Fruit fly (Drosophila melanogaster) whole organism, embryonic: Measurements from ENCODE around the gene pnt.
A peak's percentile ranks its signal among the peaks of the same experiment; 100 is the strongest.

Experiments used
- Abd-B ChIP-seq: fragments of 200-800 bp; sonication (Bioruptor generic); optimal IDR thresholded peaks from 2 replicates; lab custom pipeline; 2018; ENCODE audit warnings: missing biosample characterization, mild to moderate bottlenecking, missing genetic modification characterization, moderate library complexity
- Asciz ChIP-seq: fragments of 200-800 bp; sonication (Bioruptor generic); optimal IDR thresholded peaks from 2 replicates; lab custom pipeline; 2017; ENCODE audit warnings: missing biosample characterization, mild to moderate bottlenecking, missing genetic modification characterization, missing genetic modification reagents
- Atf3 ChIP-seq: fragments of 200-800 bp; sonication (Bioruptor generic); optimal IDR thresholded peaks from 3 replicates; lab custom pipeline; 2016; ENCODE audit warnings: missing biosample characterization, missing genetic modification characterization
- Bdp1 ChIP-seq: fragments of 200-800 bp; sonication (Bioruptor generic); optimal IDR thresholded peaks from 3 replicates; lab custom pipeline; 2016; ENCODE audit warnings: missing biosample characterization, missing genetic modification characterization
- CG10274 ChIP-seq: fragments of 200-800 bp; sonication (Bioruptor generic); optimal IDR thresholded peaks from 3 replicates; lab custom pipeline; 2017; ENCODE audit warnings: missing biosample characterization, mild to moderate bottlenecking, missing genetic modification characterization
- CG11093 ChIP-seq: fragments of 200-800 bp; sonication (Bioruptor generic); IDR thresholded peaks from 3 replicates; pipeline ENCODE4 v1.3.6; 2022; ENCODE audit warnings: missing biosample characterization, missing genetic modification characterization
- CG12391 ChIP-seq: fragments of 200-800 bp; sonication (Bioruptor generic); optimal IDR thresholded peaks from 3 replicates; lab custom pipeline; 2018; ENCODE audit warnings: missing biosample characterization, mild to moderate bottlenecking, missing genetic modification characterization, moderate library complexity
- CG13123 ChIP-seq: fragments of 200-800 bp; sonication (Bioruptor generic); optimal IDR thresholded peaks from 2 replicates; lab custom pipeline; 2016; ENCODE audit warnings: missing biosample characterization, missing genetic modification characterization
- CG14965 ChIP-seq: fragments of 200-800 bp; sonication (Bioruptor generic); optimal IDR thresholded peaks from 2 replicates; lab custom pipeline; 2016; ENCODE audit warnings: missing biosample characterization, missing genetic modification characterization, borderline replicate concordance
- CG16863 ChIP-seq: fragments of 200-800 bp; sonication (Bioruptor generic); optimal IDR thresholded peaks from 3 replicates; lab custom pipeline; 2016; ENCODE audit warnings: missing biosample characterization, missing genetic modification characterization
- CG17361 ChIP-seq: fragments of 200-800 bp; sonication (Bioruptor generic); IDR thresholded peaks from 3 replicates; pipeline ENCODE4 v1.3.6; 2022; ENCODE audit warnings: missing biosample characterization, missing genetic modification characterization
- CG1832 ChIP-seq: fragments of 200-800 bp; sonication (Bioruptor generic); optimal IDR thresholded peaks from 2 replicates; lab custom pipeline; 2017; ENCODE audit warnings: missing biosample characterization, mild to moderate bottlenecking, missing genetic modification characterization, inconsistent platforms
- CG18476 ChIP-seq: fragments of 200-800 bp; sonication (Bioruptor generic); optimal IDR thresholded peaks from 2 replicates; lab custom pipeline; 2016; ENCODE audit warnings: missing biosample characterization, mild to moderate bottlenecking, missing genetic modification characterization
- CG2889 ChIP-seq: fragments of 200-800 bp; sonication (Bioruptor generic); IDR thresholded peaks from 3 replicates; pipeline ENCODE4 v1.3.6; 2022; ENCODE audit warnings: missing biosample characterization, missing genetic modification characterization
- CG30403 ChIP-seq: fragments of 200-800 bp; sonication (Bioruptor generic); optimal IDR thresholded peaks from 3 replicates; lab custom pipeline; 2016; ENCODE audit warnings: missing biosample characterization, missing genetic modification characterization
- CG8359 ChIP-seq: fragments of 200-800 bp; sonication (Bioruptor generic); optimal IDR thresholded peaks from 2 replicates; lab custom pipeline; 2017; ENCODE audit warnings: missing biosample characterization, mild to moderate bottlenecking, missing genetic modification characterization, borderline replicate concordance
- CG8388 ChIP-seq: fragments of 200-800 bp; sonication (Bioruptor generic); optimal IDR thresholded peaks from 2 replicates; lab custom pipeline; 2019; ENCODE audit warnings: missing biosample characterization, mild to moderate bottlenecking, missing genetic modification characterization, moderate library complexity
- CG8944 ChIP-seq: fragments of 200-800 bp; sonication (Bioruptor generic); optimal IDR thresholded peaks from 3 replicates; lab custom pipeline; 2016; ENCODE audit warnings: missing biosample characterization, missing genetic modification characterization
- CG9215 ChIP-seq: fragments of 200-800 bp; sonication (Bioruptor generic); IDR thresholded peaks from 2 replicates; pipeline ENCODE4 v1.3.6; 2022; ENCODE audit warnings: missing biosample characterization, missing genetic modification characterization
- CG9932 ChIP-seq: fragments of 200-800 bp; sonication (Bioruptor generic); IDR thresholded peaks from 2 replicates; pipeline ENCODE4 v1.3.6; 2022; ENCODE audit warnings: missing biosample characterization, missing genetic modification characterization
- Dip3 ChIP-seq: fragments of 200-800 bp; sonication (Bioruptor generic); optimal IDR thresholded peaks from 3 replicates; lab custom pipeline; 2016; ENCODE audit warnings: missing biosample characterization, missing genetic modification characterization
- H2.0 ChIP-seq: fragments of 200-800 bp; sonication (Bioruptor generic); IDR thresholded peaks from 2 replicates; pipeline ENCODE4 v1.3.6; 2022; ENCODE audit warnings: missing biosample characterization, missing genetic modification characterization
- HLH4C ChIP-seq: fragments of 200-800 bp; sonication (Bioruptor generic); IDR thresholded peaks from 3 replicates; pipeline ENCODE4 v1.3.6; 2022; ENCODE audit warnings: missing biosample characterization, missing genetic modification characterization; ENCODE audit not compliant: partially characterized antibody
- HLHmδ ChIP-seq: fragments of 200-800 bp; sonication (Bioruptor generic); optimal IDR thresholded peaks from 2 replicates; lab custom pipeline; 2018; ENCODE audit warnings: missing biosample characterization, mild to moderate bottlenecking, missing genetic modification characterization, moderate library complexity
- Hmx ChIP-seq: fragments of 200-800 bp; sonication (Bioruptor generic); optimal IDR thresholded peaks from 2 replicates; lab custom pipeline; 2016; ENCODE audit warnings: missing biosample characterization, missing genetic modification characterization
- Mad ChIP-seq: fragments of 200-800 bp; sonication (Bioruptor generic); optimal IDR thresholded peaks from 2 replicates; lab custom pipeline; 2016; ENCODE audit warnings: missing biosample characterization, missing genetic modification characterization
- Nf-YA ChIP-seq: fragments of 200-800 bp; sonication (Bioruptor generic); IDR thresholded peaks from 2 replicates; pipeline ENCODE4 v1.3.6; 2022; ENCODE audit warnings: missing biosample characterization, missing genetic modification characterization
- PHDP ChIP-seq: fragments of 200-800 bp; sonication (Bioruptor generic); optimal IDR thresholded peaks from 3 replicates; lab custom pipeline; 2018; ENCODE audit warnings: missing biosample characterization, mild to moderate bottlenecking, missing genetic modification characterization, moderate library complexity
- Ptx1 ChIP-seq: fragments of 200-800 bp; sonication (Bioruptor generic); IDR thresholded peaks from 2 replicates; pipeline ENCODE4 v1.3.6; 2022; ENCODE audit warnings: missing biosample characterization, missing genetic modification characterization
- Ravus ChIP-seq: fragments of 200-800 bp; sonication (Bioruptor generic); IDR thresholded peaks from 2 replicates; pipeline ENCODE4 v1.3.6; 2022; ENCODE audit warnings: missing biosample characterization, missing genetic modification characterization
- ara ChIP-seq: fragments of 200-800 bp; sonication (Bioruptor generic); IDR thresholded peaks from 2 replicates; pipeline ENCODE4 v1.3.6; 2022; ENCODE audit warnings: missing biosample characterization, missing genetic modification characterization
- ase ChIP-seq: fragments of 200-800 bp; sonication (Bioruptor generic); IDR thresholded peaks from 3 replicates; pipeline ENCODE4 v1.3.6; 2022; ENCODE audit warnings: missing biosample characterization, missing genetic modification characterization
- ash1 ChIP-seq: fragments of 200-800 bp; sonication (Bioruptor generic); optimal IDR thresholded peaks from 2 replicates; lab custom pipeline; 2018; ENCODE audit warnings: missing biosample characterization, mild to moderate bottlenecking, missing genetic modification characterization
- chinmo ChIP-seq: fragments of 200-800 bp; sonication (Bioruptor generic); IDR thresholded peaks from 4 replicates; pipeline ENCODE4 v1.3.6; 2022; ENCODE audit warnings: missing biosample characterization, missing genetic modification characterization; ENCODE audit not compliant: partially characterized antibody
- chm ChIP-seq: fragments of 200-800 bp; sonication (Bioruptor generic); IDR thresholded peaks from 2 replicates; pipeline ENCODE4 v1.3.6; 2022; ENCODE audit warnings: missing biosample characterization, missing genetic modification characterization
- dysf ChIP-seq: fragments of 200-800 bp; sonication (Bioruptor generic); IDR thresholded peaks from 3 replicates; pipeline ENCODE4 v1.3.6; 2022; ENCODE audit warnings: missing biosample characterization, missing genetic modification characterization
- grn ChIP-seq: fragments of 200-800 bp; sonication (Bioruptor generic); optimal IDR thresholded peaks from 3 replicates; lab custom pipeline; 2017; ENCODE audit warnings: missing biosample characterization, missing genetic modification characterization
- gro ChIP-seq: fragments of 200-800 bp; sonication (Bioruptor generic); optimal IDR thresholded peaks from 2 replicates; lab custom pipeline; 2016; ENCODE audit warnings: missing biosample characterization, missing genetic modification characterization
- h ChIP-seq: fragments of >200 bp; optimal IDR thresholded peaks from 2 replicates; lab custom pipeline; 2017
- jigr1 ChIP-seq: fragments of 200-800 bp; sonication (Bioruptor generic); IDR thresholded peaks from 3 replicates; pipeline ENCODE4 v1.3.6; 2022; ENCODE audit warnings: missing biosample characterization, missing genetic modification characterization
- knrl ChIP-seq: fragments of 200-800 bp; sonication (Bioruptor generic); IDR thresholded peaks from 3 replicates; pipeline ENCODE4 v1.3.6; 2022; ENCODE audit warnings: missing biosample characterization, missing genetic modification characterization; ENCODE audit not compliant: partially characterized antibody
- lbe ChIP-seq: fragments of 200-800 bp; sonication (Bioruptor generic); optimal IDR thresholded peaks from 2 replicates; lab custom pipeline; 2016; ENCODE audit warnings: missing biosample characterization, mild to moderate bottlenecking, missing genetic modification characterization
- peb ChIP-seq: fragments of 200-800 bp; sonication (Bioruptor generic); IDR thresholded peaks from 2 replicates; pipeline ENCODE4 v1.3.6; 2022; ENCODE audit warnings: missing biosample characterization, missing genetic modification characterization
- sens ChIP-seq: fragments of 200-800 bp; sonication (Bioruptor generic); peaks from one replicate; lab custom pipeline; 2016; ENCODE audit warnings: missing biosample characterization, missing genetic modification characterization
- shn ChIP-seq: fragments of 200-800 bp; sonication (Bioruptor generic); optimal IDR thresholded peaks from 3 replicates; lab custom pipeline; 2016; ENCODE audit warnings: missing biosample characterization, missing genetic modification characterization
- slbo ChIP-seq: fragments of 200-800 bp; sonication (Bioruptor generic); IDR thresholded peaks from 2 replicates; pipeline ENCODE4 v1.3.6; 2022; ENCODE audit warnings: missing biosample characterization, missing genetic modification characterization
- slou ChIP-seq: fragments of 200-800 bp; sonication (Bioruptor generic); optimal IDR thresholded peaks from 3 replicates; lab custom pipeline; 2016; ENCODE audit warnings: missing biosample characterization, missing genetic modification characterization
- sr ChIP-seq: fragments of 200-800 bp; sonication (Bioruptor generic); IDR thresholded peaks from 3 replicates; pipeline ENCODE4 v1.3.6; 2022; ENCODE audit warnings: missing biosample characterization, missing genetic modification characterization
- tin ChIP-seq: fragments of 200-800 bp; sonication (Bioruptor generic); optimal IDR thresholded peaks from 3 replicates; lab custom pipeline; 2016; ENCODE audit warnings: missing biosample characterization, missing genetic modification characterization
- vfl ChIP-seq: fragments of 200-800 bp; sonication (Bioruptor generic); optimal IDR thresholded peaks from 2 replicates; lab custom pipeline; 2016; ENCODE audit warnings: missing biosample characterization, missing genetic modification characterization

Gene pnt

DNA sequence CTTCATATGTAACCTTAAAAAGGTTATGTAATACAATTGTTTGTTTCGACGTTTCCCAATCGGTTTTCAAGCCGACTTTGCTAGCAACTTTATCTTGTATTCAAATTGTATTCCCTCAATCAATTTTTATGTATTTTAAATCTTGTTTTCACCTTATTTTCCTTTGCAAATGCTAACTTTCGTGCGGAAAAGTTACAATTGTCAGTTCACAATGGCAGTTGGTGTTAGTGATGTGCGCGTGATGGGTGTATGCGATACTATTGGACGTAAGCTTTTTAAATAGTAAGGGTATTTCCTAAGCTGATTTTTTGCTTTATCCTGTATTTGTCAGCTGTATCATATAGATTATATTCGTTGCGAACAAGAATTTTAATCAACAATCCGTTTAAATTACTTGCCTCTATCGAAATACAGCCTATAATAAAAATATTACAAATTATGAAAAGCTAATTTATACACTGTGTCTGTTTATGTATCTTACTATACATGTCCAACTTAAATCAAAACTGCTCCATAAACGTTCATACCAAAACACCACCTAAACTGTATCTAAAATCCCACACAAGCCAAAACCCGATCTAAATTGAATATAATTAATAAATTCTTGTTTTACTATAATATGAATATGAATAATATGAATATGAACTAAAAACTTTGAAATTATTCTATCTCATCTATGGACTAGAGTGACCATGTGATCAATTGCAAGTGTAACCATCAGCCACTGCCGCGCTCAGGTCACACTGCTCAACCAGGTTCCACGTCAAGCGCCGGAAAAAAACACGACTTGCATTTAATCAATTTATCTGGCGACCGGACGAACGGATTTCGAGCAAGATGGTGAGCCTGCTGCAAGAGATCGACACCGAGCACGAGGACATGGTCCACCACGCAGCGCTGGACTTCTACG lies 10.1 kb upstream of the pnt start, which contains the start of the genes ATPsynCF6 and Sec13 (continued):
- no peak for TF ChIP-seq Nf-YA (GFP tag; lab: Robert Waterston, UW)
- no peak for TF ChIP-seq lbe (GFP tag; lab: Kevin White, UChicago)
- peak; percentile 57 for TF ChIP-seq tin (GFP tag; lab: Kevin White, UChicago)
- peak; percentile 29 for TF ChIP-seq CG18476 (GFP tag; lab: Kevin White, UChicago)
- peak; percentile 56; the same call in 1 of the 3 replicates for TF ChIP-seq ase (GFP tag; lab: Robert Waterston, UW)
- no peak for TF ChIP-seq Mad
- peak; percentile 42 for TF ChIP-seq slou (GFP tag; lab: Kevin White, UChicago)
- TF ChIP-seq Ptx1, result peak; percentile 66
- 0 out of 3 replicates have a peak, but pooled peaks have one; percentile 52 for TF ChIP-seq CG17361 (GFP tag; lab: Robert Waterston, UW)
- TF ChIP-seq Abd-B (GFP tag; lab: Kevin White, UChicago), result peak; percentile 62
- no peak for TF ChIP-seq Bdp1 (GFP tag; lab: Kevin White, UChicago)
- no peak for TF ChIP-seq Asciz (GFP tag; lab: Kevin White, UChicago)
- TF ChIP-seq CG13123 (GFP tag; lab: Kevin White, UChicago), result no peak
- peak; percentile 69; the same call in 2 of the 3 replicates for TF ChIP-seq dysf
- TF ChIP-seq H2.0 (GFP tag; lab: Robert Waterston, UW), result peak; percentile 55
- TF ChIP-seq chm (GFP tag; lab: Robert Waterston, UW), result peak; percentile 47; the same call in 1 of the 2 replicates
- TF ChIP-seq chinmo, result peak; percentile 82; the same call in 2 of the 4 replicates
- TF ChIP-seq peb, result no peak
- peak; percentile 77 for TF ChIP-seq slbo
- no peak for TF ChIP-seq Dip3 (GFP tag; lab: Kevin White, UChicago)
- peak; percentile 83 for TF ChIP-seq CG9932 (GFP tag; lab: Robert Waterston, UW)
- 0 out of 3 replicates have a peak, but pooled peaks have one; percentile 9 for TF ChIP-seq CG2889 (GFP tag; lab: Robert Waterston, UW)
- no peak for TF ChIP-seq h
- TF ChIP-seq CG1832 (GFP tag; lab: Kevin White, UChicago), result no peak
- no peak for TF ChIP-seq CG10274 (GFP tag; lab: Kevin White, UChicago)
- no peak for TF ChIP-seq CG14965 (GFP tag; lab: Kevin White, UChicago)
- peak; percentile 33 for TF ChIP-seq CG8944
- TF ChIP-seq Ravus (GFP tag; lab: Robert Waterston, UW), result no peak
- peak; percentile 68 for TF ChIP-seq CG12391 (tag; lab: Kevin White, UChicago)
- no peak for TF ChIP-seq CG8359 (GFP tag; lab: Kevin White, UChicago)
- no peak; the same call in 2 of the 3 replicates for TF ChIP-seq CG11093
- no peak for TF ChIP-seq HLHmδ (GFP tag; lab: Kevin White, UChicago)
- no peak for TF ChIP-seq CG16863 (GFP tag; lab: Kevin White, UChicago)
- peak; percentile 32 for TF ChIP-seq CG8388 (GFP tag; lab: Kevin White, UChicago)
- TF ChIP-seq CG30403, result peak; percentile 69
- peak; percentile 60 for TF ChIP-seq ara (GFP tag; lab: Robert Waterston, UW)
- TF ChIP-seq sr, result no peak
- TF ChIP-seq Hmx, result no peak
- peak; percentile 28 for TF ChIP-seq PHDP (tag; lab: Kevin White, UChicago)
- no peak for TF ChIP-seq jigr1 (GFP tag; lab: Robert Waterston, UW)
- TF ChIP-seq Atf3 (GFP tag; lab: Kevin White, UChicago), result no peak
- peak; percentile 82 for TF ChIP-seq HLH4C (GFP tag; lab: Robert Waterston, UW)
- TF ChIP-seq sens, result peak; percentile 92
- TF ChIP-seq knrl (GFP tag; lab: Robert Waterston, UW), result peak; percentile 93
- peak; percentile 53 for TF ChIP-seq gro
- no peak for TF ChIP-seq grn (GFP tag; lab: Kevin White, UChicago)
- TF ChIP-seq ash1 (GFP tag; lab: Kevin White, UChicago), result no peak
- no peak for TF ChIP-seq vfl (GFP tag; lab: Kevin White, UChicago)
- TF ChIP-seq shn (GFP tag; lab: Kevin White, UChicago), result no peak
- peak; percentile 57 for TF ChIP-seq CG9215 (GFP tag; lab: Robert Waterston, UW)
